Worm (Caenorhabditis elegans): ENCODE measurements around the gene M151.3.

ce11 chrII:3663796-3664195 lies 36.8 kb downstream of the M151.3 start, which contains the start of gene F19B10.6:
- TF ChIP-seq unc-39 (tag; optimal IDR thresholded peaks at IDR 0.05) (no peak), mep-1 (tag; optimal IDR thresholded peaks at IDR 0.05) (no peak)
